Worm (Caenorhabditis elegans): Measurements from ENCODE around the gene nlp-79.

- TF ChIP-seq ama-1 (optimal IDR thresholded peaks at IDR 0.05) (no peak), unc-62 (GFP tag; optimal IDR thresholded peaks at IDR 0.05) (no peak), ztf-4 (tag; optimal IDR thresholded peaks at IDR 0.05) (no peak), elt-1 (tag; optimal IDR thresholded peaks at IDR 0.05) (no peak), ceh-9 (tag; optimal IDR thresholded peaks at IDR 0.05) (no peak), nhr-12 (tag; optimal IDR thresholded peaks at IDR 0.05) (no peak), nhr-237 (tag; optimal IDR thresholded peaks at IDR 0.05) (no peak), nhr-25 (tag; optimal IDR thresholded peaks at IDR 0.05) (no peak), pha-4 (tag; optimal IDR thresholded peaks at IDR 0.05) (no peak), nhr-11 (tag; optimal IDR thresholded peaks at IDR 0.05) (no peak)
Measured at ce11 chrIV:13108430-13108829, 40.9 kb upstream of the nlp-79 start.
